Worm (Caenorhabditis elegans): ENCODE results near the gene Y66D12A.24.

Y66D12A.24 gene

DNA sequence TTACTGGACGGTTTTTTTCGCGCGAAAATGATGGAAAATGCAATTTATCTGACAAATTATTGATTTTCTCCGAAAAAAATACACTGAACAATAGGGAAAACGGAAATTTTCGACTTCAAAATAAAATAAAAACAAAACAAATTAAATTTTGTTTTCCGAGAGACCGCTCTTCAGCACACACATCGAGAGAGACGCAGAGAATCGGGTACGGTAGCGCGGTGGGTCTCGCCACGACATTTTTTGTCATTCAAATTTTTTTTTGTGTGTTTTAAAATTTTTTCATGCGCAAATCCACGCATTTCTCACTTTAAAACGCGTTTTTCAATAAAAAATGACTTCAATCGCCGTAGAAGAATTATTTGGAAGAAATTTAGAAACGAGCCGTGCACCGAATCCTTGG is 27.4 kb downstream of the Y66D12A.24 start (continued):
- TF ChIP-seq snpc-1.3 (tag; optimal IDR thresholded peaks at IDR 0.05; ENCODE audit: insufficient read depth) = peak; percentile 84
- TF ChIP-seq hmg-1.2 (GFP tag; IDR thresholded peaks at IDR 0.05) = peak; percentile 94
- peak; percentile 65 for TF ChIP-seq mcd-1 (GFP tag; IDR thresholded peaks at IDR 0.05)
- peak; percentile 31 for TF ChIP-seq snpc-3.4 (tag; optimal IDR thresholded peaks at IDR 0.05)
- TF ChIP-seq nhr-90 (tag; optimal IDR thresholded peaks at IDR 0.05) = no peak
- TF ChIP-seq madf-3 (GFP tag; IDR thresholded peaks at IDR 0.05) = 0 out of 2 replicates have a peak, but pooled peaks have one; percentile 73
- peak; percentile 97 for TF ChIP-seq F33H1.4 (GFP tag; IDR thresholded peaks at IDR 0.05)
- TF ChIP-seq F22D6.2 (tag; optimal IDR thresholded peaks at IDR 0.05) = no peak
- peak; percentile 39; the same call in 1 of the 2 replicates for TF ChIP-seq pbrm-1 (GFP tag; IDR thresholded peaks at IDR 0.05)
- TF ChIP-seq efl-1 (GFP tag; optimal IDR thresholded peaks at IDR 0.05) = peak; percentile 42
- TF ChIP-seq hsf-1 (GFP tag; IDR thresholded peaks at IDR 0.05) = 0 out of 2 replicates have a peak, but pooled peaks have one; percentile 54

DNA sequence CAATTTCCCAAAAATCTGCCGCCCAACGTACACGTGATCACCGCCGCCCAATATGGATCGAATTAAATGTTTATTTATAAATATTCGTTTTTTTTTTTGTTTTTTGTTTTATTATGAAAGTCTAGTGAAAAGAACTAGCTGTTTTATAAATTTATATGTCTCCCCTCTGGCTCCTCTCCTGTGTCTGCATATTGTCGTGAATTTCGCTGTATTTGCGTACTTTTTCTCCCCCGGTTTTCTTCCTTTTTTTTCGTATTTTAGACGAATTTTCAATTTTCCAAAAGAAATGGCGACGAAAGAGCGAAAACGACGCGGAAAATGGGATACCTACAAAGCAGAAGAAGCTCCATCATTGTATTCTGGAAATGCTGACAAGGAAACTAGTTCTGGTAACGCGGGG is 29.7 kb downstream of the Y66D12A.24 start, which contains the start of gene xpb-1:
Gene xpb-1 (plus strand): TSS at position 262 of the 400 bp plus-strand sequence.
- TF ChIP-seq ceh-27 (GFP tag; optimal IDR thresholded peaks at IDR 0.05) (no peak), attf-5 (GFP tag; optimal IDR thresholded peaks at IDR 0.05) (no peak), gei-17 (GFP tag; optimal IDR thresholded peaks at IDR 0.05) (no peak), let-526 (GFP tag; IDR thresholded peaks at IDR 0.05) (no peak), sptf-2 (GFP tag; optimal IDR thresholded peaks at IDR 0.05) (no peak), xnd-1 (tag; optimal IDR thresholded peaks at IDR 0.05) (no peak), Y95B8A.8 (GFP tag; IDR thresholded peaks at IDR 0.05) (no peak), nfya-1 (tag; optimal IDR thresholded peaks at IDR 0.05; ENCODE audit: borderline replicate concordance, insufficient read depth) (no peak), zfh-2 (GFP tag; conservative IDR thresholded peaks at IDR 0.05) (no peak), ceh-91 (GFP tag; IDR thresholded peaks at IDR 0.05) (no peak), K11D2.4 (GFP tag; IDR thresholded peaks at IDR 0.05) (no peak), hlh-12 (tag; optimal IDR thresholded peaks at IDR 0.05) (no peak), pha-4 (tag; optimal IDR thresholded peaks at IDR 0.05) (no peak), him-1 (tag; optimal IDR thresholded peaks at IDR 0.05) (no peak), Y56A3A.18 (GFP tag; IDR thresholded peaks at IDR 0.05) (no peak)

DNA sequence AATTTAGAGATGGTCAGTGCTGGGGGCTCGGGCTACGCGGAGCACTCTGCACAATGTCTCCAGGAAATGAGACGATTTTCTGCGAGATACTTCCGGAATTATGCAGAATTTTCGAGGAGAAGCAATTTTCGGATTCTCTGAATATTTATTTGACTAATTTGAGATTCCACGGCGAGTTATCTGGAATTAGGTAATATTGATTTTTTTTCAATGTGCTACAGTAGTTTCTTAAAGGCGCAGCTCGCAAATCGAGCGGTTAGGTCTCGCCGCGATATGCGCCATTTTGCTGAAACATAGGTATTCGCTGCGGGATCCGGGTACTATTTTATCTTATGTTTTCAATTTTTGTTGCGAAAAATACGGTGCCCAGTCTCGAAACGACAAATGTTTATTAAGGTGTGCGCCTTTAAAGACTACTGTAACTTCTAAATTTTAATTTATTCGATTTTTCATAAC is 38.0 kb downstream of the Y66D12A.24 start, which contains the start of gene nrps-1:
Gene nrps-1 (plus strand): TSS at position 51 of the 456 bp plus-strand sequence.
- TF ChIP-seq F33H1.4 (GFP tag; IDR thresholded peaks at IDR 0.05) (peak; percentile 74), F37B4.10 (GFP tag; IDR thresholded peaks at IDR 0.05) (no peak), madf-8 (GFP tag; conservative IDR thresholded peaks at IDR 0.05) (0 out of 2 replicates have a peak, but pooled peaks have one; percentile 16), lsl-1 (GFP tag; optimal IDR thresholded peaks at IDR 0.05) (peak; percentile 74), hlh-26 (GFP tag; conservative IDR thresholded peaks at IDR 0.05) (no peak), K11D2.4 (GFP tag; IDR thresholded peaks at IDR 0.05) (no peak), dox-1 (GFP tag; IDR thresholded peaks at IDR 0.05) (peak; percentile 29; the same call in 1 of the 2 replicates), sea-2 (GFP tag; IDR thresholded peaks at IDR 0.05) (no peak), madf-6 (GFP tag; IDR thresholded peaks at IDR 0.05) (peak; percentile 41; the same call in 1 of the 2 replicates), nfya-2 (GFP tag; IDR thresholded peaks at IDR 0.05) (no peak), ceh-91 (GFP tag; IDR thresholded peaks at IDR 0.05) (0 out of 2 replicates have a peak, but pooled peaks have one; percentile 15), T07F8.4 (tag; optimal IDR thresholded peaks at IDR 0.05) (no peak), aptf-2 (GFP tag; conservative IDR thresholded peaks at IDR 0.05) (no peak), xnd-1 (tag; optimal IDR thresholded peaks at IDR 0.05) (peak; percentile 53), B0019.2 (GFP tag; conservative IDR thresholded peaks at IDR 0.05) (no peak)

Measured in whole organism, young adult.